Fruit fly (Drosophila melanogaster): ENCODE data around the gene CG15563.

The CG15563 gene

DNA sequence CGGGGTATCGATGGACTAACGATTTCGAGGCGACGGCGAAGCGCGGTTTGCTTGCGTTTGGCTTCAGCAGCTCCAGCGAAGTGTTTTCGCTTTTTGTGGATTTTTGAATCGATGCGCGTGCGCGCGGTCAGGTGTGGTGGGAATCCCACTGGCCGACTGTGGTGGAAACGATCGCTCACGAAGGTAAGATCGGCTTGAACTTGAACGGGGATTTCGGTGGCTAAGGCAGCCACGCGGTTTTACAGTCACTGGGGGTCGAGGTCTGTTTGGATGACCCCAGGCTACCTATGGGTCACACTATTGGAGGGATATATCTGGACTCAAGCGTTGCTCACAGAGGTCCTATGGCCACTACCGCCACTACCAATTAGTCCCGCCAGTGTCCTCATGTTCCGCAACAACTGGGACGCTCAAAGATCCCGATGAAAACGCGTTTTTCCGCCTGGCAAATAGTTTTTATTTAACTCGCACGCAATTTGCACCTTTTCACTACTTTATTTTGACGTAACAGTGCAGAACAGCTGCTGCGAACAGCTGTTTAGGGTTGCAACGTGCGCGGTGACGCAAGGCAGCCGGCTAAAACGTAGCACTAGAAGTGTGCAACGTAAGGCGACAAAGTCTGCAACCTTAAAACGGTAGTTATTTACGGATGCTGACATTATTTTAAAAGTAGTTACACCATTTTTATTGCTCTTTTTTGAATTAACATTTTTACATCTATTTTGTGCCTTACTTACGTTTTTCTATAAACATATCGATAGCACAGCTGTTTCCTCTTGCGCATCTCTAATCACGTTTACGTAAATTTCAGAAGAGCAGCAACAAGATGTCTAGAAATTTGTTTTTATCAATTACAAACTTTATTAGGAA is 20.2 kb upstream of the CG15563 start, which contains the start of the genes qless and mRpL32 (continued):
- TF ChIP-seq CG14667 (GFP tag; IDR thresholded peaks at IDR 0.05), result peak; percentile 22; the same call in 1 of the 2 replicates
- TF ChIP-seq CG17912 (GFP tag; optimal IDR thresholded peaks at IDR 0.05), result no peak
- no peak for TF ChIP-seq CG6254 (GFP tag; optimal IDR thresholded peaks at IDR 0.05)
- peak; percentile 36 for TF ChIP-seq tx (GFP tag; optimal IDR thresholded peaks at IDR 0.05)
- TF ChIP-seq CG11504 (tag; optimal IDR thresholded peaks at IDR 0.05), result no peak
- TF ChIP-seq p53 (GFP tag; optimal IDR thresholded peaks at IDR 0.05), result no peak
- TF ChIP-seq her (GFP tag; optimal IDR thresholded peaks at IDR 0.05), result no peak
- TF ChIP-seq CG18764 (GFP tag; optimal IDR thresholded peaks at IDR 0.05), result peak; percentile 79
- peak; percentile 45 for TF ChIP-seq CG15514 (GFP tag; optimal IDR thresholded peaks at IDR 0.05)
- TF ChIP-seq seq (GFP tag; IDR thresholded peaks at IDR 0.05), result no peak
- TF ChIP-seq Spps (tag; optimal IDR thresholded peaks at IDR 0.05), result peak; percentile 26
- no peak for TF ChIP-seq Fer3 (tag; optimal IDR thresholded peaks at IDR 0.05)
- 0 out of 3 replicates have a peak, but pooled peaks have one; percentile 34 for TF ChIP-seq C15 (GFP tag; IDR thresholded peaks at IDR 0.05)
- peak; percentile 51 for TF ChIP-seq CG10267 (tag; optimal IDR thresholded peaks at IDR 0.05)
- no peak for TF ChIP-seq CG1832 (GFP tag; optimal IDR thresholded peaks at IDR 0.05)
- TF ChIP-seq maf-S (GFP tag; optimal IDR thresholded peaks at IDR 0.05), result peak; percentile 22
- no peak for TF ChIP-seq D19B (GFP tag; optimal IDR thresholded peaks at IDR 0.05)
- peak; percentile 58 for TF ChIP-seq CHES-1-like (GFP tag; optimal IDR thresholded peaks at IDR 0.05)
- TF ChIP-seq esg (GFP tag; conservative IDR thresholded peaks at IDR 0.05), result no peak
- peak; percentile 20 for TF ChIP-seq CoRest (tag; optimal IDR thresholded peaks at IDR 0.05)
- TF ChIP-seq CG8359 (GFP tag; optimal IDR thresholded peaks at IDR 0.05; ENCODE audit: borderline replicate concordance), result peak; percentile 35
- peak; percentile 82 for TF ChIP-seq CG11247 (GFP tag; IDR thresholded peaks at IDR 0.05)
- TF ChIP-seq HLHmδ (GFP tag; optimal IDR thresholded peaks at IDR 0.05), result peak; percentile 2
- peak; percentile 60 for TF ChIP-seq Drgx (GFP tag; IDR thresholded peaks at IDR 0.05)
- TF ChIP-seq Hr3 (GFP tag; optimal IDR thresholded peaks at IDR 0.05), result no peak
- no peak for TF ChIP-seq Nf-YB (GFP tag; optimal IDR thresholded peaks at IDR 0.05)
- TF ChIP-seq cato (GFP tag; optimal IDR thresholded peaks at IDR 0.05; ENCODE audit: borderline replicate concordance), result no peak
- no peak for TF ChIP-seq ac (GFP tag; optimal IDR thresholded peaks at IDR 0.05)
- TF ChIP-seq CG9437 (GFP tag; optimal IDR thresholded peaks at IDR 0.05), result peak; percentile 100
- peak; percentile 88 for TF ChIP-seq CG14441 (GFP tag; IDR thresholded peaks at IDR 0.05)
- TF ChIP-seq kni (GFP tag; optimal IDR thresholded peaks at IDR 0.05), result peak; percentile 24
- TF ChIP-seq CG9876 (GFP tag; optimal IDR thresholded peaks at IDR 0.05), result peak; percentile 4
- no peak for TF ChIP-seq run (tag; optimal IDR thresholded peaks at IDR 0.05)
- TF ChIP-seq HLH54F (GFP tag; optimal IDR thresholded peaks at IDR 0.05), result peak; percentile 58
- peak; percentile 92 for TF ChIP-seq Dll (GFP tag; IDR thresholded peaks at IDR 0.05; ENCODE audit: partially characterized antibody)
- peak; percentile 77 for TF ChIP-seq ase (GFP tag; IDR thresholded peaks at IDR 0.05)
- no peak for TF ChIP-seq CG6683 (GFP tag; optimal IDR thresholded peaks at IDR 0.05)
- no peak for TF ChIP-seq prd (optimal IDR thresholded peaks at IDR 0.05)
- peak; percentile 94 for TF ChIP-seq prd (GFP tag; IDR thresholded peaks at IDR 0.05)
- no peak for TF ChIP-seq ato (GFP tag; IDR thresholded peaks at IDR 0.05; ENCODE audit: partially characterized antibody)
- TF ChIP-seq gcm2 (GFP tag; optimal IDR thresholded peaks at IDR 0.05), result no peak
- TF ChIP-seq CG3163 (GFP tag; optimal IDR thresholded peaks at IDR 0.05), result no peak
- no peak for TF ChIP-seq HmgD (GFP tag; optimal IDR thresholded peaks at IDR 0.05)
- TF ChIP-seq cad (GFP tag; optimal IDR thresholded peaks at IDR 0.05), result no peak
- TF ChIP-seq ken (GFP tag; IDR thresholded peaks at IDR 0.05), result peak; percentile 73
- peak; percentile 94 for TF ChIP-seq Sry-δ (GFP tag; optimal IDR thresholded peaks at IDR 0.05)
- TF ChIP-seq CG2120 (GFP tag; optimal IDR thresholded peaks at IDR 0.05), result peak; percentile 68
- peak; percentile 40 for TF ChIP-seq CG13775 (GFP tag; optimal IDR thresholded peaks at IDR 0.05)
- TF ChIP-seq jumu (GFP tag; optimal IDR thresholded peaks at IDR 0.05), result peak; percentile 83

Data from whole organism, embryonic.